Worm (Caenorhabditis elegans) whole organism, late embryonic: ENCODE data around the gene melo-1.
A peak's percentile ranks its signal among the peaks of the same experiment; 100 is the strongest.
"Not testable (repeated sequence)": the region's sequence is repeated elsewhere in the genome, so short reads cannot be mapped to it uniquely, and the experiment has no call there.

ENCODE experiments used
- C08G9.2 ChIP-seq: sonication (generic microtip); optimal IDR thresholded peaks from 2 replicates; lab custom pipeline; 2016; ENCODE audit warnings: mild to moderate bottlenecking, missing genetic modification characterization, moderate library complexity, missing compliant biosample characterization
- F13H6.1 ChIP-seq: sonication (generic microtip); optimal IDR thresholded peaks from 2 replicates; lab custom pipeline; 2016; ENCODE audit warnings: missing genetic modification characterization, missing compliant biosample characterization
- K02D7.2 ChIP-seq: sonication (generic microtip); optimal IDR thresholded peaks from 2 replicates; lab custom pipeline; 2017; ENCODE audit warnings: mild to moderate bottlenecking, missing genetic modification characterization, missing compliant biosample characterization
- T23F11.4 ChIP-seq: fragments of 200-800 bp; sonication (Bioruptor generic); optimal IDR thresholded peaks from 2 replicates; lab custom pipeline; 2018; ENCODE audit warnings: mild to moderate bottlenecking, missing genetic modification characterization, missing compliant biosample characterization
- ama-1 ChIP-seq: fragments of 150-350 bp; optimal IDR thresholded peaks from 2 replicates; lab custom pipeline; 2014
- ceh-18 ChIP-seq: sonication (generic microtip); optimal IDR thresholded peaks from 2 replicates; lab custom pipeline; 2016; ENCODE audit warnings: missing genetic modification characterization, missing compliant biosample characterization
- ceh-22 ChIP-seq: sonication (generic microtip); optimal IDR thresholded peaks from 2 replicates; lab custom pipeline; 2017; ENCODE audit warnings: missing biosample characterization, missing genetic modification characterization
- ceh-30 ChIP-seq: fragments of 150-350 bp; optimal IDR thresholded peaks from 2 replicates; lab custom pipeline; 2014; ENCODE audit warnings: missing biosample characterization, missing genetic modification characterization
- ceh-6 ChIP-seq: fragments of 200-800 bp; sonication (Bioruptor generic); optimal IDR thresholded peaks from 2 replicates; lab custom pipeline; 2018; ENCODE audit warnings: mild to moderate bottlenecking, missing genetic modification characterization, missing compliant biosample characterization
- dmd-4 ChIP-seq: sonication (generic microtip); optimal IDR thresholded peaks from 2 replicates; lab custom pipeline; 2016; ENCODE audit warnings: borderline replicate concordance, missing genetic modification characterization, missing compliant biosample characterization
- dve-1 ChIP-seq: sonication (generic microtip); optimal IDR thresholded peaks from 2 replicates; lab custom pipeline; 2017; ENCODE audit warnings: antibody characterized with exemption, mild to moderate bottlenecking, missing genetic modification characterization, missing compliant biosample characterization
- elt-2 ChIP-seq: sonication (generic microtip); optimal IDR thresholded peaks from 2 replicates; lab custom pipeline; 2016; ENCODE audit warnings: missing genetic modification reagents, missing genetic modification characterization, missing compliant biosample characterization
- ets-4 ChIP-seq: sonication (generic microtip); optimal IDR thresholded peaks from 2 replicates; lab custom pipeline; 2016; ENCODE audit warnings: missing genetic modification characterization, missing compliant biosample characterization
- fax-1 ChIP-seq: sonication (generic microtip); optimal IDR thresholded peaks from 2 replicates; lab custom pipeline; 2016; ENCODE audit warnings: missing genotype, missing genetic modification characterization, missing compliant biosample characterization
- fkh-10 ChIP-seq: fragments of 150-350 bp; optimal IDR thresholded peaks from 2 replicates; lab custom pipeline; 2014; ENCODE audit warnings: missing biosample characterization, missing genetic modification reagents, missing genetic modification characterization
- fkh-6 ChIP-seq: sonication (generic microtip); optimal IDR thresholded peaks from 2 replicates; lab custom pipeline; 2016; ENCODE audit warnings: missing genetic modification characterization, missing compliant biosample characterization
- hlh-13 ChIP-seq: fragments of 200-800 bp; sonication (Bioruptor generic); optimal IDR thresholded peaks from 2 replicates; lab custom pipeline; 2018; ENCODE audit warnings: mild to moderate bottlenecking, missing genetic modification characterization, missing compliant biosample characterization
- hlh-6 ChIP-seq: sonication (generic microtip); optimal IDR thresholded peaks from 2 replicates; lab custom pipeline; 2016; ENCODE audit warnings: missing genotype, missing genetic modification characterization, missing compliant biosample characterization
- lin-11 ChIP-seq: fragments of 200-800 bp; sonication (Bioruptor generic); optimal IDR thresholded peaks from 2 replicates; lab custom pipeline; 2018; ENCODE audit warnings: mild to moderate bottlenecking, missing genetic modification characterization, missing compliant biosample characterization
- mec-3 ChIP-seq: sonication (generic microtip); optimal IDR thresholded peaks from 2 replicates; lab custom pipeline; 2016; ENCODE audit warnings: borderline replicate concordance, missing genetic modification characterization, missing compliant biosample characterization
- nhr-11 ChIP-seq: fragments of 150-350 bp; optimal IDR thresholded peaks from 2 replicates; lab custom pipeline; 2014; ENCODE audit warnings: missing biosample characterization, missing genetic modification characterization
- nhr-232 ChIP-seq: sonication (generic microtip); optimal IDR thresholded peaks from 2 replicates; lab custom pipeline; 2016; ENCODE audit warnings: missing genetic modification characterization, missing compliant biosample characterization
- pat-9 ChIP-seq: fragments of 200-800 bp; sonication (Bioruptor generic); optimal IDR thresholded peaks from 2 replicates; lab custom pipeline; 2018; ENCODE audit warnings: mild to moderate bottlenecking, missing genetic modification characterization, moderate library complexity, missing compliant biosample characterization
- pha-2 ChIP-seq: sonication (generic microtip); optimal IDR thresholded peaks from 2 replicates; lab custom pipeline; 2017; ENCODE audit warnings: mild to moderate bottlenecking, missing genetic modification characterization, missing compliant biosample characterization
- pqm-1 ChIP-seq: sonication (generic microtip); optimal IDR thresholded peaks from 2 replicates; lab custom pipeline; 2016; ENCODE audit warnings: missing genetic modification characterization, missing compliant biosample characterization
- rnt-1 ChIP-seq: sonication (generic microtip); optimal IDR thresholded peaks from 2 replicates; lab custom pipeline; 2016; ENCODE audit warnings: missing genetic modification characterization, missing compliant biosample characterization
- sox-2 ChIP-seq: fragments of 200-800 bp; sonication (Bioruptor generic); IDR thresholded peaks from 2 replicates; pipeline ENCODE4 v1.3.6; 2022; ENCODE audit warnings: missing genetic modification reagents, missing genetic modification characterization, missing compliant biosample characterization
- sox-4 ChIP-seq: sonication (generic microtip); optimal IDR thresholded peaks from 2 replicates; lab custom pipeline; 2017; ENCODE audit warnings: mild to moderate bottlenecking, missing genetic modification characterization, inconsistent platforms, missing compliant biosample characterization
- ttx-3 ChIP-seq: sonication (generic microtip); optimal IDR thresholded peaks from 2 replicates; lab custom pipeline; 2016; ENCODE audit warnings: missing genetic modification reagents, missing genetic modification characterization, missing compliant biosample characterization
- unc-42 ChIP-seq: sonication (generic microtip); optimal IDR thresholded peaks from 2 replicates; lab custom pipeline; 2016; ENCODE audit warnings: missing genotype, missing genetic modification characterization, missing compliant biosample characterization
- unc-55 ChIP-seq: sonication (generic microtip); optimal IDR thresholded peaks from 2 replicates; lab custom pipeline; 2017; ENCODE audit warnings: missing biosample characterization, missing genetic modification reagents, missing genetic modification characterization
- zip-5 ChIP-seq: sonication (generic microtip); optimal IDR thresholded peaks from 2 replicates; lab custom pipeline; 2016; ENCODE audit warnings: missing genetic modification characterization, missing compliant biosample characterization

The melo-1 gene

DNA sequence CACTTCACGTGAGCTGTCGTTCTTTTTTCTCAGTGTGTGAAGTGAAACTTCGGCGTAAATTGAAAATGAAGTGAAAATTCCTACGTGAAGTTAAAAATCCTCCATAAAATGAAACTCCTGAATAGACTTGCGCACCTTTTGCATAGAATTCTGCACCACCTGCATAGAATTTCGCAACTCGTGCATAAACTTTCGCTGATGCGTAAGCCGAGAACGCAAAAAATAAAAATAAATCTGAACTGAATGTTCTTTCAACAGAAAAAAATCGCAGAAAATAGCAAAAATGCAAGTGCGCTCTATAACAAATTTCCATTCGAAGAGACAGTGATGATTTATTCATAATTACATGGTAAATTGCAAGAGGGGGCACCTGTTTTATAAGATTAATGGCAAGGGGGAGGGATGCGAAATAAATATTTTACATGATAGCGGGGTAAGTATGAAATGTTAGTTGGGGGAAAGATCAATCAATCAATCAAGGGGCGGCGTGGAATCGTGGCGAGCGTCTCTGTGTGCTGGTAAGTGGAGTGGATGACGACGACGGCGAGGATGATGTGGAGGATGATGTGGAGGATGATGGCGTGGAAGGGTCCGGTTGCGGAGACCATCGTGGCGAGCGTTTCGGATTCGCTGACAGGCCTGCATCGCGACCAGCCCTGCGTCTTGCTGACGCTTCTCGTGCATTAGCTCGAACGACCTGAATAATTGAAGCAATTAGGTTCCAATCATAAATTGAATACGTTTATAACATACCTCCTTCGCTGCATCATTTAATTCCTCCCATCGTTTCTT lies 13.4 kb upstream of the melo-1 start, which contains the start of gene Y57G11C.36:
Gene Y57G11C.36 (minus strand): TSS at position 502 of the 792 bp plus-strand sequence.
- no peak for TF ChIP-seq elt-2 (tag; lab: Kevin White, UChicago)
- no peak for TF ChIP-seq hlh-13
- no peak for TF ChIP-seq F13H6.1 (tag; lab: Kevin White, UChicago)
- no peak for TF ChIP-seq C08G9.2 (tag; lab: Kevin White, UChicago)
- no peak for TF ChIP-seq rnt-1 (tag; lab: Kevin White, UChicago)

DNA sequence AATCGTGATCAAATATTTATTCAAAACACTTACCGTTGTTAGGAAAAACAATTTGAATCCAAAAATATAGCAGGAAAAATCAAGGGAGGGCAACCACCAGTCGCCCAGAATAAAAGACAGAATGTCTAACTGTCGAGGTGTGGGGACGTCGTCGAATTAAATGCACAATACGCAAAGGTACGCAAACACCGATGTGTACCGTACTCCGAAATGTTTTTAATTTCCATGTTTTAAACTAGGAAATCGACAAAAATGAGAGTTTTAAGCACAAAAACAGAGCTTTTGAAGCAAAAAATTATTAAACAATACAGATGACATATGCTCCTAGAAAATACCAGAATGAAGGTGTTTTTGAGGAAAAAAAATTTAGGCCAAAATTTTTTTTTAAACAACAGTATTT lies 12.4 kb upstream of the melo-1 start, which contains the start of gene Y57G11C.51:
Gene Y57G11C.51 (minus strand): TSS at position 101 of the 400 bp plus-strand sequence.
- not testable (repeated sequence) for TF ChIP-seq fkh-6 (tag; lab: Kevin White, UChicago); T23F11.4; nhr-11

DNA sequence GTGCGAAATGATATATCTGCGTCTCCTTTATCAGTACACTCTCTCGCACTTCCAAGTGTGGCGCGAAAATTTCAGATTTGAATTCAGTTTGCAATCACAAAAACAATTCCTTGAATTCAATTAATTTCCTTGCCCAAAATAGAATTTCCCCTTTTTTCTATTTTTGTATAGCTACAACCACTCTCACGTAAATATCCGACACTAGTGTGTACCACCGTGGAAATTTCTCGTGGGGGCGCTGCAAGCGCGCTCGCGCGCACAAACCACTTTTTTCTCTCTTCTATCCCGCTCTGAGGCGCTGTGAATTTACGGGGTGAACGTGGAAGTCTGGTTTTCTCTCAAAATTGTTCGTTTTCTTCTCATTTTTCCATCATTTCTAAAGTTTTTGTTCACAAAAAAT lies 5.3 kb upstream of the melo-1 start, which contains the start of gene Y57G11C.8:
Gene Y57G11C.8 (plus strand): TSS at position 301 of the 400 bp plus-strand sequence.
- TF ChIP-seq fkh-10 (GFP tag; lab: Kevin White, UChicago) (no peak), ceh-30 (tag; lab: Kevin White, UChicago) (no peak), mec-3 (tag; lab: Kevin White, UChicago) (no peak), unc-55 (no peak), ama-1 (no peak), sox-4 (tag; lab: Kevin White, UChicago) (no peak), hlh-6 (tag; lab: Kevin White, UChicago) (no peak), pat-9 (no peak), rnt-1 (tag; lab: Kevin White, UChicago) (no peak), dmd-4 (tag; lab: Kevin White, UChicago) (no peak), pha-2 (tag; lab: Kevin White, UChicago) (no peak)

DNA sequence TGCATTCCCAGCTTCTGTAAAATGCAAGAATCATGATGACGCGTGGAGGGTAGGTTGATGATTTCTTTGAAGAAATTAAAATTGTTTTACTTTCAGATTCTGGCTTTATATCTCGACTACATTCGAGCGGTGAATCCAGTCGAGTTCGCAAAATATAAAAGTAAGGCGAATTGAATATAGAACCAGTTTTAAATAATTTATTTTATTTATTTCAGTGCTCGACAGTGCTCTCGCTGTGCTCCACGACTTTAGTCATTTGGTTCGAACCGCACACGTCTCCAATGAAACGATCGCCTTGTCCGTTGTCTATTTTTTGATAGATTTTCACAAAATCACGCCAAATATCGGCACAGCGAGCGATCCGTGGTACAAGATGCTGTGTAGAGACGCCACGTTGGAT lies 4.6 kb upstream of the melo-1 start, which contains the start of gene Y57G11C.1130:
Gene Y57G11C.1130 (plus strand): TSS at position 301 of the 400 bp plus-strand sequence.
- no peak for TF ChIP-seq hlh-6 (tag; lab: Kevin White, UChicago)
- no peak for TF ChIP-seq ceh-18 (tag; lab: Kevin White, UChicago)
- no peak for TF ChIP-seq zip-5 (tag; lab: Kevin White, UChicago)
- no peak for TF ChIP-seq dve-1 (tag; lab: Kevin White, UChicago)
- no peak for TF ChIP-seq nhr-11
- TF ChIP-seq ttx-3 (tag; lab: Kevin White, UChicago), result no peak

DNA sequence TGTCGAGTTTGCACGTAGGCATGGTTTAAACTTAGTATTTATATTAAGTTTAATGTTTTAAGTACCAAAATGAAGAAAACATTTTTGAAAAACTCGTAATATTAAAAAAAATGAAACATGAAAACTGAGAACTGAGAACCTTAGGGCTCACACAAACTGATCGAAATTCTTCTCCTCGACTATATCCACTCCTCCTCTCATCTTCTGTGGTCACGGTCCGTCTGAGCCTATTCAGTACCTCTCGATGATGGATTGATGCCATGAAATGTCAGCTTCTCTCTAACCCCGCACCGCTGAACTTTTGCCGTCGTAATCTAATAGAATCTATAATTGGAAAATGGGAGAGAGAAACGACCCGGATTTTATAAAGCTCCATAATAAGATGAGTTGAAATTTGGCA lies 2.4 kb upstream of the melo-1 start, which contains the start of gene nlp-56:
Gene nlp-56 (minus strand): TSS at position 257 of the 400 bp plus-strand sequence.
- no peak for TF ChIP-seq ceh-6 (GFP tag; lab: Kevin White, UChicago)
- no peak for TF ChIP-seq K02D7.2 (tag; lab: Kevin White, UChicago)
- TF ChIP-seq fax-1 (tag; lab: Kevin White, UChicago), result no peak
- TF ChIP-seq zip-5 (tag; lab: Kevin White, UChicago), result no peak

DNA sequence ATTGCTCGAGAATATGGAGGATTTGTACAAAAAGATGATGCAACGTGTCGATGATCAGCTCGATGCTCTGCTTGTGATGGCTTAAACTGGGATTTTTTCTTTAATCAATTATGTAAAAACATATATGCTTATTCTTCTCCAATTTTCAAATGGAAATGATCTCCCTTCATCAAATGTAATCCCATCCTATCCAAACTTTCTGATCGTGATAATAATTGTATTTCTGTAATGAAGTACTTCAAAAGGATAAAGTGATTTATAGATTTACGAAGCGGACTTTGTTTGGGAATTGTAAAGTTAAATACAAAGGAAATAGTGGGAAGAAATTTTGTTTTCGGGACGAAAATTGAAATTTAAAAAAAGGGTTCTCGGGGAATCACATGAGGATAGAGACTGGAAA lies 3.7 kb downstream of the melo-1 start:
- TF ChIP-seq ama-1 (peak; percentile 13), T23F11.4 (no peak)

DNA sequence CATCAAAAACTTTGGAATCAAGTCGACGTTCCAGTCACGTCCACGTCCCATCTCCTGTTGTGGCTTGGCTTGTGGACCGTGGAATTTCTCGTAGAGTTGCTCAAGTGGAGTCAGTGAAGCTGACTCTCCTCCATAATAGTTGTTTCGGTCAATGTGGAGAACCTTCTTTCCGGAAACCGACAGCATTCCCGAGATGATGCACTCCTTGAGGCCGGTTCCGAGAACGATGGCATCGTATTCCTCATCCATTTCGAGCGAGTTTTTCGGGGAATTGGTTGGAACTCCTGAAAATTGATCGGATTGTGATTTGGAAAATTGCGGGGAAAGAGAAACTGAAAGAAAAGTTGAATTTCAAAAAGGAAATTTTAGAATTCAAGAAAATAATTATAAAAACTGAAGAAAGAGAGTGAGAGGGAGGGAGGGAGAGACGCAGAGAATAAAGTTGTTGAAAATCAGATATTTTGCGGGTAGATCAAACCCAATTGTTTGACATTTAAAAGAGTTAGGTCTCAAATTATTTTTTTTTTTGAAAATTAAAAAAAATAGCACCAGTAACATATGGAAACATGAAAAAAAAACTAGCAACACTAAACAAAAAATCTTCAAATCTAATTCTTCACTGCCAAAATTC lies 5.9 kb downstream of the melo-1 start, which contains the start of gene gdi-1:
Gene gdi-1 (minus strand): TSS at position 286 of the 631 bp plus-strand sequence.
- no peak for TF ChIP-seq pqm-1 (tag; lab: Kevin White, UChicago)
- no peak for TF ChIP-seq ets-4 (tag; lab: Kevin White, UChicago)
- TF ChIP-seq nhr-232 (tag; lab: Kevin White, UChicago), result no peak
- TF ChIP-seq ceh-22 (tag; lab: Kevin White, UChicago), result no peak
- no peak for TF ChIP-seq lin-11 (tag; lab: Kevin White, UChicago)
- TF ChIP-seq dve-1 (tag; lab: Kevin White, UChicago), result no peak
- TF ChIP-seq unc-42, result no peak
- no peak for TF ChIP-seq ceh-6 (GFP tag; lab: Kevin White, UChicago)
- no peak for TF ChIP-seq nhr-11
- TF ChIP-seq ttx-3 (tag; lab: Kevin White, UChicago), result no peak
- no peak for TF ChIP-seq ceh-18 (tag; lab: Kevin White, UChicago)
- TF ChIP-seq T23F11.4, result no peak
- no peak for TF ChIP-seq sox-2 (GFP tag; lab: Robert Waterston, UW)
